Fruit fly (Drosophila melanogaster): ENCODE results near the gene SF1.

The SF1 gene

dm6 chr3R:17539789-17540496, at the start of gene SF1 (continued):
- TF ChIP-seq CG14441 (GFP tag; IDR thresholded peaks at IDR 0.05): no peak
- no peak for TF ChIP-seq Side (GFP tag; optimal IDR thresholded peaks at IDR 0.05)
- TF ChIP-seq ci (GFP tag; IDR thresholded peaks at IDR 0.05): peak; percentile 20; the same call in 1 of the 3 replicates
- TF ChIP-seq Ssrp (tag; optimal IDR thresholded peaks at IDR 0.05): peak; percentile 29
- TF ChIP-seq ro (GFP tag; IDR thresholded peaks at IDR 0.05): no peak
- TF ChIP-seq H2.0 (GFP tag; IDR thresholded peaks at IDR 0.05): 0 out of 2 replicates have a peak, but pooled peaks have one; percentile 9
- TF ChIP-seq Awh (GFP tag; IDR thresholded peaks at IDR 0.05): no peak
- TF ChIP-seq CG6689 (GFP tag; IDR thresholded peaks at IDR 0.05): no peak
- TF ChIP-seq CG3065 (GFP tag; optimal IDR thresholded peaks at IDR 0.05): no peak
- TF ChIP-seq Hmx (GFP tag; optimal IDR thresholded peaks at IDR 0.05): peak; percentile 9
- TF ChIP-seq CG11398 (GFP tag; optimal IDR thresholded peaks at IDR 0.05): no peak
- TF ChIP-seq CG31441 (GFP tag; IDR thresholded peaks at IDR 0.05): peak; percentile 74; the same call in 1 of the 2 replicates
- TF ChIP-seq Nf-YC (tag; optimal IDR thresholded peaks at IDR 0.05): peak; percentile 19
- TF ChIP-seq Pdp1 (GFP tag; optimal IDR thresholded peaks at IDR 0.05): peak; percentile 1 to 50
- TF ChIP-seq chm (GFP tag; IDR thresholded peaks at IDR 0.05): no peak
- no peak for TF ChIP-seq Doc3 (GFP tag; IDR thresholded peaks at IDR 0.05; ENCODE audit: partially characterized antibody)
- TF ChIP-seq CG16863 (GFP tag; optimal IDR thresholded peaks at IDR 0.05): peak; percentile 20
- TF ChIP-seq mld (GFP tag; IDR thresholded peaks at IDR 0.05; ENCODE audit: partially characterized antibody): no peak
- TF ChIP-seq jing (GFP tag; optimal IDR thresholded peaks at IDR 0.05): no peak
- TF ChIP-seq Bteb2 (GFP tag; optimal IDR thresholded peaks at IDR 0.05): no peak
- TF ChIP-seq CG7271 (tag; optimal IDR thresholded peaks at IDR 0.05): no peak
- peak; percentile 27 for TF ChIP-seq CG9817 (tag; optimal IDR thresholded peaks at IDR 0.05)
- TF ChIP-seq CG12071 (GFP tag; optimal IDR thresholded peaks at IDR 0.05): no peak
- TF ChIP-seq phol (tag; optimal IDR thresholded peaks at IDR 0.05): peak; percentile 97
- no peak for TF ChIP-seq CG10321 (GFP tag; IDR thresholded peaks at IDR 0.05)
- peak; percentile 19 for TF ChIP-seq ewg (GFP tag; optimal IDR thresholded peaks at IDR 0.05)
- TF ChIP-seq CG12155 (GFP tag; optimal IDR thresholded peaks at IDR 0.05): peak; percentile 35
- no peak for TF ChIP-seq CG6254 (GFP tag; optimal IDR thresholded peaks at IDR 0.05)
- no peak for TF ChIP-seq CrebB (tag; optimal IDR thresholded peaks at IDR 0.05)
- no peak for TF ChIP-seq Jarid2 (GFP tag; optimal IDR thresholded peaks at IDR 0.05)
- TF ChIP-seq Mes4 (GFP tag; optimal IDR thresholded peaks at IDR 0.05): no peak
- peak; percentile 71 for TF ChIP-seq CoRest (tag; optimal IDR thresholded peaks at IDR 0.05)
- peak; percentile 92 for TF ChIP-seq Ets65A (GFP tag)
- TF ChIP-seq odd (GFP tag; optimal IDR thresholded peaks at IDR 0.05): no peak
- no peak for TF ChIP-seq cato (GFP tag; optimal IDR thresholded peaks at IDR 0.05; ENCODE audit: borderline replicate concordance)
- TF ChIP-seq seq (GFP tag; IDR thresholded peaks at IDR 0.05): no peak
- no peak for TF ChIP-seq gem (tag; optimal IDR thresholded peaks at IDR 0.05)
- TF ChIP-seq HLH4C (GFP tag; IDR thresholded peaks at IDR 0.05; ENCODE audit: partially characterized antibody): no peak
- no peak for TF ChIP-seq corto (GFP tag; optimal IDR thresholded peaks at IDR 0.05)
- TF ChIP-seq CG2120 (GFP tag; optimal IDR thresholded peaks at IDR 0.05): peak; percentile 67
- no peak for TF ChIP-seq CG4328 (GFP tag; optimal IDR thresholded peaks at IDR 0.05)
- TF ChIP-seq slbo (GFP tag; IDR thresholded peaks at IDR 0.05): peak; percentile 55
- no peak; the same call in 1 of the 2 replicates for TF ChIP-seq CG10366 (GFP tag; IDR thresholded peaks at IDR 0.05)
- TF ChIP-seq dmrt11E (tag; optimal IDR thresholded peaks at IDR 0.05): peak; percentile 32
- TF ChIP-seq eve (GFP tag; optimal IDR thresholded peaks at IDR 0.05): no peak
- no peak for TF ChIP-seq D19A (tag; optimal IDR thresholded peaks at IDR 0.05)
- TF ChIP-seq MESR4 (GFP tag; optimal IDR thresholded peaks at IDR 0.05): peak; percentile 30
- TF ChIP-seq CG11247 (GFP tag; IDR thresholded peaks at IDR 0.05): no peak
- no peak for TF ChIP-seq B-H1 (GFP tag; IDR thresholded peaks at IDR 0.05)
- TF ChIP-seq CG10431 (GFP tag; optimal IDR thresholded peaks at IDR 0.05): no peak
